Worm (Caenorhabditis elegans) whole organism, late embryonic: ENCODE results near the gene ints-7.

Experiments used
- C08G9.2 ChIP-seq: sonication (generic microtip); optimal IDR thresholded peaks from 2 replicates; lab custom pipeline; 2016; ENCODE audit warnings: mild to moderate bottlenecking, missing genetic modification characterization, moderate library complexity, missing compliant biosample characterization
- C38D4.7 ChIP-seq: fragments of 200-800 bp; sonication (Bioruptor generic); optimal IDR thresholded peaks from 2 replicates; lab custom pipeline; 2018; ENCODE audit warnings: mild to moderate bottlenecking, missing genetic modification characterization, moderate library complexity, missing compliant biosample characterization
- F13H6.1 ChIP-seq: sonication (generic microtip); optimal IDR thresholded peaks from 2 replicates; lab custom pipeline; 2016; ENCODE audit warnings: missing genetic modification characterization, missing compliant biosample characterization
- ceh-18 ChIP-seq: sonication (generic microtip); optimal IDR thresholded peaks from 2 replicates; lab custom pipeline; 2016; ENCODE audit warnings: missing genetic modification characterization, missing compliant biosample characterization
- ceh-22 ChIP-seq: sonication (generic microtip); optimal IDR thresholded peaks from 2 replicates; lab custom pipeline; 2017; ENCODE audit warnings: missing biosample characterization, missing genetic modification characterization
- che-1 ChIP-seq: sonication (generic microtip); optimal IDR thresholded peaks from 2 replicates; lab custom pipeline; 2016; ENCODE audit warnings: mild to moderate bottlenecking, missing genetic modification characterization, missing compliant biosample characterization
- hlh-30 ChIP-seq: sonication (generic microtip); optimal IDR thresholded peaks from 2 replicates; lab custom pipeline; 2017; ENCODE audit warnings: antibody characterized with exemption, missing genetic modification characterization, missing compliant biosample characterization; ENCODE audit not compliant: insufficient read depth
- pat-9 ChIP-seq: fragments of 200-800 bp; sonication (Bioruptor generic); optimal IDR thresholded peaks from 2 replicates; lab custom pipeline; 2018; ENCODE audit warnings: mild to moderate bottlenecking, missing genetic modification characterization, moderate library complexity, missing compliant biosample characterization
- pax-1 ChIP-seq: fragments of 150-350 bp; optimal IDR thresholded peaks from 2 replicates; lab custom pipeline; 2014; ENCODE audit warnings: missing biosample characterization, missing genetic modification characterization
- pha-2 ChIP-seq: sonication (generic microtip); optimal IDR thresholded peaks from 2 replicates; lab custom pipeline; 2017; ENCODE audit warnings: mild to moderate bottlenecking, missing genetic modification characterization, missing compliant biosample characterization
- unc-55 ChIP-seq: sonication (generic microtip); optimal IDR thresholded peaks from 2 replicates; lab custom pipeline; 2017; ENCODE audit warnings: missing biosample characterization, missing genetic modification reagents, missing genetic modification characterization

- TF ChIP-seq hlh-30 (tag; lab: Kevin White, UChicago) (no peak), pax-1 (tag; lab: Kevin White, UChicago) (no peak), unc-55 (no peak), pha-2 (tag; lab: Kevin White, UChicago) (no peak), C08G9.2 (tag; lab: Kevin White, UChicago) (no peak), pat-9 (tag; lab: Kevin White, UChicago) (no peak), C38D4.7 (GFP tag; lab: Kevin White, UChicago) (no peak), F13H6.1 (tag; lab: Kevin White, UChicago) (no peak), ceh-22 (tag; lab: Kevin White, UChicago) (no peak), ceh-18 (tag; lab: Kevin White, UChicago) (no peak), che-1 (tag; lab: Kevin White, UChicago) (no peak)
Observed at ce11 chrII:11616333-11616942, 33.8 kb downstream of the ints-7 start.
